Fruit fly (Drosophila melanogaster): ENCODE results near the gene Ccm3.

DNA sequence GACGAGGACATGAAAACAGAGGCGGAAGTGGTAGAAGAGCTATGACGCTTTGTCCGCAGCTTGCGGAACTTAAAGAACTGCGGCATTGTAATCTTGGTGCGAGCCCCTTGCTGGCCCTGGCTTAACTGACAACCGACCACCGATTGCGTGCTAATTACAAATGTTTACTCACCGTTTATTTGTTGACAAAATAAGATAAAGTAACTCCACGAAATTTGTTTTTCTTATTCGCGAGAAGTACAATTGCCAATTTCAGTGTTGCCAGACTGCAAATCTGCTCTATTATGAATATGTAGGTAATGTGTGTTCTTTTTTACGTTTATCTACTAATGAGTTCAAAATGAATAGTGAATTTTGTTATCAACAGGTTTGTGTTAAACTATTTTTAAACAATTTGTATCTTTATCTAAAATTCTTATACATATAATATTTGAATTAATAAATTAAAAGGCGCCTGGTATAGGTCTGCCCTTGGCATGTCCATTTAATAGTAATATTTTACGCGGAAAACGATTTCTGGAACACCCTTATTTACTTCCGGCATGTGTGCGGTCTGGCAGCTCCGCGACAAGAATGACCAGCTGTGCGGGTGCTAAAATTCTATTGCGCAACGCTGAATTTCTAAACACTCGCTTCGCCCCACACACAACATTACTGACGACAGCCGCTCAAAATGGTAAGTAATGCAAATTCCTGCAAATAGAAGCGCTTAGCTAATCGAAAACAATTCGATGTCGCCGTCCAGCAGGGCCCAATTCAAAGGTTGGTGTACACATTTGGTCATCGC lies 14.9 kb upstream of the Ccm3 start, which contains the start of the genes Atg4b and Hibch:
- no peak for TF ChIP-seq CG8478 (optimal IDR thresholded peaks at IDR 0.05)
- no peak for TF ChIP-seq CTCF (optimal IDR thresholded peaks at IDR 0.05)

Data from S2 (cell line).